Worm (Caenorhabditis elegans) whole organism, L2 larva: Measurements from ENCODE around the gene D1005.6.
A peak's percentile ranks its signal among the peaks of the same experiment; 100 is the strongest.

Source experiments
- C34F6.9 ChIP-seq: fragments of 150-350 bp; optimal IDR thresholded peaks from 2 replicates; lab custom pipeline; 2014; ENCODE audit warnings: missing biosample characterization, missing genetic modification characterization
- F13H6.1 ChIP-seq: sonication (generic microtip); optimal IDR thresholded peaks from 2 replicates; lab custom pipeline; 2016; ENCODE audit warnings: missing genetic modification characterization, missing compliant biosample characterization
- R02D3.7 ChIP-seq: fragments of 150-350 bp; optimal IDR thresholded peaks from 2 replicates; lab custom pipeline; 2014; ENCODE audit warnings: missing biosample characterization, missing genetic modification characterization
- Y55F3AM.14 ChIP-seq: fragments of 200-800 bp; sonication (Bioruptor generic); optimal IDR thresholded peaks from 2 replicates; lab custom pipeline; 2018; ENCODE audit warnings: mild to moderate bottlenecking, missing genetic modification characterization, missing compliant biosample characterization
- ZK546.5 ChIP-seq: sonication (generic microtip); optimal IDR thresholded peaks from 2 replicates; lab custom pipeline; 2017; ENCODE audit warnings: missing biosample characterization, missing genetic modification characterization
- alr-1 ChIP-seq: fragments of 150-350 bp; optimal IDR thresholded peaks from 2 replicates; lab custom pipeline; 2014; ENCODE audit warnings: missing biosample characterization, missing genetic modification characterization
- aly-2 ChIP-seq: fragments of 150-350 bp; optimal IDR thresholded peaks from 2 replicates; lab custom pipeline; 2014; ENCODE audit warnings: missing biosample characterization, missing genetic modification characterization
- ama-1 ChIP-seq: fragments of 150-350 bp; optimal IDR thresholded peaks from 2 replicates; lab custom pipeline; 2018; ENCODE audit warnings: inconsistent platforms
- blmp-1 ChIP-seq: sonication (generic microtip); optimal IDR thresholded peaks from 2 replicates; lab custom pipeline; 2017; ENCODE audit warnings: missing genetic modification characterization, mild to moderate bottlenecking, missing compliant biosample characterization, antibody characterized with exemption, moderate library complexity; ENCODE audit not compliant: insufficient read depth
- ceh-16 ChIP-seq: fragments of 150-350 bp; optimal IDR thresholded peaks from 2 replicates; lab custom pipeline; 2014; ENCODE audit warnings: missing biosample characterization, missing genetic modification characterization
- ceh-82 ChIP-seq: fragments of 150-350 bp; optimal IDR thresholded peaks from 2 replicates; lab custom pipeline; 2014; ENCODE audit warnings: missing biosample characterization, missing genetic modification characterization
- crh-2 ChIP-seq: sonication (generic microtip); optimal IDR thresholded peaks from 2 replicates; lab custom pipeline; 2017; ENCODE audit warnings: missing biosample characterization, missing genetic modification characterization
- dmd-4 ChIP-seq: sonication (generic microtip); optimal IDR thresholded peaks from 2 replicates; lab custom pipeline; 2017; ENCODE audit warnings: missing biosample characterization, missing genetic modification characterization
- egl-27 ChIP-seq: sonication (generic microtip); optimal IDR thresholded peaks from 3 replicates; lab custom pipeline; 2017; ENCODE audit warnings: missing biosample characterization, missing genetic modification reagents, missing genetic modification characterization
- elt-1 ChIP-seq: fragments of 150-350 bp; optimal IDR thresholded peaks from 2 replicates; lab custom pipeline; 2014; ENCODE audit warnings: missing biosample characterization, missing genetic modification characterization
- elt-3 ChIP-seq: sonication (generic microtip); optimal IDR thresholded peaks from 2 replicates; lab custom pipeline; 2017; ENCODE audit warnings: missing biosample characterization, missing genetic modification characterization
- fos-1 ChIP-seq: fragments of 150-350 bp; optimal IDR thresholded peaks from 2 replicates; lab custom pipeline; 2014; ENCODE audit warnings: missing biosample characterization, missing genetic modification characterization
- gmeb-1 ChIP-seq: fragments of 150-350 bp; optimal IDR thresholded peaks from 2 replicates; lab custom pipeline; 2014; ENCODE audit warnings: missing biosample characterization, missing genetic modification characterization
- lin-11 ChIP-seq: fragments of 150-350 bp; sonication (generic microtip); optimal IDR thresholded peaks from 2 replicates; lab custom pipeline; 2014; ENCODE audit warnings: missing biosample characterization, missing genetic modification characterization, inconsistent platforms, mixed read lengths
- lin-13 ChIP-seq: fragments of 150-350 bp; optimal IDR thresholded peaks from 2 replicates; lab custom pipeline; 2014; ENCODE audit warnings: missing biosample characterization, missing genetic modification reagents, missing genetic modification characterization
- lin-39 ChIP-seq: fragments of 150-350 bp; optimal IDR thresholded peaks from 2 replicates; lab custom pipeline; 2014; ENCODE audit warnings: missing biosample characterization, missing genetic modification reagents, missing genetic modification characterization
- lsy-2 ChIP-seq, 2 experiments: fragments of 150-350 bp in 1 of 2; sonication (generic microtip) in 1 of 2; optimal IDR thresholded peaks; 2 replicates each; lab custom pipeline; 2014 to 2017; ENCODE audit warnings: missing biosample characterization in 2 of 2, missing genetic modification characterization in 2 of 2
- mab-5 ChIP-seq: fragments of 150-350 bp; optimal IDR thresholded peaks from 2 replicates; lab custom pipeline; 2014; ENCODE audit warnings: missing biosample characterization, missing genetic modification characterization
- mbf-1 ChIP-seq: sonication (generic microtip); optimal IDR thresholded peaks from 2 replicates; lab custom pipeline; 2017; ENCODE audit warnings: missing biosample characterization, missing genetic modification characterization
- mdl-1 ChIP-seq, 2 experiments: fragments of 150-350 bp in 1 of 2; sonication (generic microtip) in 1 of 2; optimal IDR thresholded peaks; 2 replicates each; lab custom pipeline; 2017; ENCODE audit warnings: missing biosample characterization in 2 of 2, missing genetic modification characterization in 2 of 2
- nhr-10 ChIP-seq: sonication (generic microtip); optimal IDR thresholded peaks from 2 replicates; lab custom pipeline; 2017; ENCODE audit warnings: missing biosample characterization, missing genetic modification characterization
- nhr-11 ChIP-seq: fragments of 150-350 bp; optimal IDR thresholded peaks from 2 replicates; lab custom pipeline; 2014; ENCODE audit warnings: missing biosample characterization, missing genetic modification characterization
- nhr-12 ChIP-seq: fragments of 150-350 bp; optimal IDR thresholded peaks from 2 replicates; lab custom pipeline; 2014; ENCODE audit warnings: missing biosample characterization, missing genetic modification characterization
- nhr-129 ChIP-seq: fragments of 150-350 bp; optimal IDR thresholded peaks from 2 replicates; lab custom pipeline; 2014; ENCODE audit warnings: missing biosample characterization, missing genetic modification characterization
- nhr-21 ChIP-seq: fragments of 150-350 bp; optimal IDR thresholded peaks from 2 replicates; lab custom pipeline; 2014; ENCODE audit warnings: missing biosample characterization, missing genetic modification characterization
- nhr-23 ChIP-seq: fragments of 150-350 bp; optimal IDR thresholded peaks from 2 replicates; lab custom pipeline; 2014; ENCODE audit warnings: missing biosample characterization, missing genetic modification reagents, missing genetic modification characterization
- nhr-237 ChIP-seq: fragments of 150-350 bp; optimal IDR thresholded peaks from 2 replicates; lab custom pipeline; 2014; ENCODE audit warnings: missing biosample characterization, missing genetic modification characterization
- nhr-25 ChIP-seq: fragments of 150-350 bp; sonication (generic microtip); optimal IDR thresholded peaks from 3 replicates; lab custom pipeline; 2014; ENCODE audit warnings: missing biosample characterization, missing genetic modification characterization
- nhr-6 ChIP-seq: fragments of 150-350 bp; optimal IDR thresholded peaks from 2 replicates; lab custom pipeline; 2014; ENCODE audit warnings: missing biosample characterization, missing genetic modification characterization
- nhr-77 ChIP-seq: fragments of 150-350 bp; optimal IDR thresholded peaks from 2 replicates; lab custom pipeline; 2014; ENCODE audit warnings: missing biosample characterization, missing genetic modification characterization
- peb-1 ChIP-seq: fragments of 150-350 bp; optimal IDR thresholded peaks from 2 replicates; lab custom pipeline; 2014; ENCODE audit warnings: missing biosample characterization, missing genetic modification characterization
- sem-4 ChIP-seq: fragments of 150-350 bp; optimal IDR thresholded peaks from 2 replicates; lab custom pipeline; 2014; ENCODE audit warnings: missing biosample characterization, missing genetic modification reagents, missing genetic modification characterization
- skn-1 ChIP-seq: sonication (generic microtip); optimal IDR thresholded peaks from 2 replicates; lab custom pipeline; 2017; ENCODE audit warnings: missing biosample characterization, missing genetic modification characterization
- sma-3 ChIP-seq: sonication (generic microtip); optimal IDR thresholded peaks from 2 replicates; lab custom pipeline; 2016; ENCODE audit warnings: missing genetic modification reagents, missing genetic modification characterization, missing compliant biosample characterization
- sma-9 ChIP-seq, 2 experiments: fragments of 150-350 bp in 1 of 2; sonication (generic microtip) in 1 of 2; optimal IDR thresholded peaks; 2 replicates each; lab custom pipeline; 2014 to 2016; ENCODE audit warnings: missing genetic modification characterization in 2 of 2, mild to moderate bottlenecking in 1 of 2, missing biosample characterization in 1 of 2, missing compliant biosample characterization in 1 of 2, missing genetic modification reagents in 1 of 2, moderate library complexity in 1 of 2
- snpc-4 ChIP-seq: fragments of 150-350 bp; optimal IDR thresholded peaks from 2 replicates; lab custom pipeline; 2014; ENCODE audit warnings: missing biosample characterization, missing genetic modification characterization
- unc-39 ChIP-seq: fragments of 150-350 bp; optimal IDR thresholded peaks from 2 replicates; lab custom pipeline; 2014; ENCODE audit warnings: missing biosample characterization, missing genetic modification characterization
- unc-55 ChIP-seq: fragments of 150-350 bp; sonication (generic microtip); optimal IDR thresholded peaks from 3 replicates; lab custom pipeline; 2014; ENCODE audit warnings: missing biosample characterization, missing genetic modification reagents, missing genetic modification characterization
- unc-62 ChIP-seq: fragments of 150-350 bp; optimal IDR thresholded peaks from 2 replicates; lab custom pipeline; 2014; ENCODE audit warnings: missing biosample characterization, missing genetic modification reagents, missing genetic modification characterization
- zag-1 ChIP-seq: fragments of 150-350 bp; optimal IDR thresholded peaks from 2 replicates; lab custom pipeline; 2014; ENCODE audit warnings: missing biosample characterization, missing genetic modification characterization
- ztf-1 ChIP-seq: fragments of 200-800 bp; sonication (Bioruptor generic); conservative IDR thresholded peaks from 2 replicates; pipeline ENCODE4 v1.3.6; 2022; ENCODE audit warnings: missing genetic modification characterization, missing compliant biosample characterization
- ztf-11 ChIP-seq: sonication (generic microtip); optimal IDR thresholded peaks from 2 replicates; lab custom pipeline; 2017; ENCODE audit warnings: missing biosample characterization, missing genetic modification characterization
- ztf-4 ChIP-seq: fragments of 150-350 bp; optimal IDR thresholded peaks from 2 replicates; lab custom pipeline; 2014; ENCODE audit warnings: missing biosample characterization, missing genetic modification characterization

D1005.6 gene

ce11 chrX:1478569-1478968 is 14.0 kb upstream of the D1005.6 start:
- TF ChIP-seq fos-1 (tag; lab: Kevin White, UChicago) (no peak), egl-27 (tag; lab: Kevin White, UChicago) (no peak), nhr-237 (no peak), nhr-23 (tag; lab: Kevin White, UChicago) (no peak), mab-5 (no peak), zag-1 (no peak), dmd-4 (tag; lab: Kevin White, UChicago) (no peak), F13H6.1 (tag; lab: Kevin White, UChicago) (no peak), peb-1 (no peak), ceh-82 (no peak)

DNA sequence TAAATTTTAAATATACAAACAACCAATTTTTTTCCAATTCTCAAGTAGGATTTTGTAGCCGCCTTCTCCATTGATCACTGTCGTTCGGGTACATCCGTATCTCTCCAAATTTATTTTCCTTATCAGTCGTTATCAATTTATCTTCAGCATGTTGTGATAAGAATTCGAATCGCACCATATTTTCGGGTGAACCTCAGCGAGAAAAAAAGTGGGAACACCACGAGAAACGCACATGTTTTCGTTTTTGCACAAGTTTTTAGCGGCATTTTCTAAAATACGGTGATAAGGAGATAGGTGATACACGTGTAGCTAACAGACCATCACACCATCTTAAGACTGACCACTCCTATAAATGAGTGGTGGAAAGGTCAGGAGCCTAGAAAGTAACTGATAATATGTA is 13.3 kb upstream of the D1005.6 start:
- TF ChIP-seq ZK546.5 (tag; lab: Kevin White, UChicago) = no peak
- no peak for TF ChIP-seq mab-5
- TF ChIP-seq ama-1 (lab: Kevin White, UChicago) = no peak
- no peak for TF ChIP-seq nhr-129
- TF ChIP-seq mbf-1 = no peak
- no peak for TF ChIP-seq peb-1
- no peak for TF ChIP-seq elt-1 (tag; lab: Kevin White, UChicago)
- TF ChIP-seq nhr-11 = no peak
- no peak for TF ChIP-seq unc-39
- no peak for TF ChIP-seq lin-13 (GFP tag; lab: Kevin White, UChicago)
- no peak for TF ChIP-seq dmd-4 (tag; lab: Kevin White, UChicago)
- TF ChIP-seq skn-1 (tag; lab: Kevin White, UChicago) = no peak
- TF ChIP-seq F13H6.1 (tag; lab: Kevin White, UChicago) = peak; percentile 40
- TF ChIP-seq unc-62 (GFP tag; lab: Kevin White, UChicago) = no peak
- no peak for TF ChIP-seq snpc-4 (tag; lab: Kevin White, UChicago)
- TF ChIP-seq sma-3 (GFP tag; lab: Kevin White, UChicago) = peak; percentile 66
- TF ChIP-seq ztf-1 (GFP tag; lab: Robert Waterston, UW) = no peak
- TF ChIP-seq mdl-1 (tag; optimal IDR thresholded peaks at IDR 0.05; lab: Kevin White, UChicago) = peak in 1 of 2 experiments; percentile 85
- TF ChIP-seq egl-27 (tag; lab: Kevin White, UChicago) = peak; percentile 69
- TF ChIP-seq C34F6.9 (tag; lab: Kevin White, UChicago) = no peak
- no peak for TF ChIP-seq ceh-16 (tag; lab: Kevin White, UChicago)
- TF ChIP-seq blmp-1 (tag; lab: Kevin White, UChicago) = no peak
- TF ChIP-seq lin-39 = no peak
- TF ChIP-seq aly-2 (tag; lab: Kevin White, UChicago) = no peak
- TF ChIP-seq nhr-12 (tag; lab: Kevin White, UChicago) = no peak
- peak; percentile 96 for TF ChIP-seq sma-9 (GFP tag; optimal IDR thresholded peaks at IDR 0.05; lab: Kevin White, UChicago)
- TF ChIP-seq sma-9 (tag; optimal IDR thresholded peaks at IDR 0.05; lab: Kevin White, UChicago) = no peak
- TF ChIP-seq fos-1 (tag; lab: Kevin White, UChicago) = peak; percentile 76
- TF ChIP-seq ztf-11 = no peak
- TF ChIP-seq alr-1 (tag; lab: Kevin White, UChicago) = no peak
- TF ChIP-seq nhr-10 = no peak
- TF ChIP-seq crh-2 (tag; lab: Kevin White, UChicago) = peak; percentile 82
- no peak for TF ChIP-seq ceh-82
- no peak for TF ChIP-seq sem-4 (tag; lab: Kevin White, UChicago)
- no peak for TF ChIP-seq nhr-23 (tag; lab: Kevin White, UChicago)
- no peak for TF ChIP-seq unc-55 (GFP tag; lab: Kevin White, UChicago)
- no peak for TF ChIP-seq nhr-237
- TF ChIP-seq R02D3.7 (tag; lab: Kevin White, UChicago) = no peak
- no peak for TF ChIP-seq nhr-6 (tag; lab: Kevin White, UChicago)
- no peak for TF ChIP-seq lin-11 (tag; lab: Kevin White, UChicago)
- TF ChIP-seq gmeb-1 (tag; lab: Kevin White, UChicago) = peak; percentile 19
- TF ChIP-seq nhr-21 (tag; lab: Kevin White, UChicago) = peak; percentile 80
- TF ChIP-seq elt-3 (tag; lab: Kevin White, UChicago) = no peak
- peak; percentile 43 for TF ChIP-seq nhr-25
- peak in 1 of 2 experiments; percentile 33 for TF ChIP-seq lsy-2 (tag; optimal IDR thresholded peaks at IDR 0.05; lab: Kevin White, UChicago)
- no peak for TF ChIP-seq Y55F3AM.14 (GFP tag; lab: Kevin White, UChicago)
- TF ChIP-seq zag-1 = no peak
- no peak for TF ChIP-seq nhr-77 (tag; lab: Kevin White, UChicago)
- TF ChIP-seq ztf-4 (tag; lab: Kevin White, UChicago) = no peak
- TF ChIP-seq, all 48 proteins: peak for 11
